Worm (Caenorhabditis elegans) whole organism, L4/young adult: Measurements from ENCODE around the gene scl-18.

Source experiments
- dao-5 ChIP-seq: sonication (generic microtip); optimal IDR thresholded peaks from 2 replicates; lab custom pipeline; 2016; ENCODE audit warnings: missing genotype, missing genetic modification characterization, moderate library complexity, missing compliant biosample characterization
- him-1 ChIP-seq: sonication (generic microtip); optimal IDR thresholded peaks from 2 replicates; lab custom pipeline; 2016; ENCODE audit warnings: missing genotype, missing genetic modification reagents, missing genetic modification characterization, missing compliant biosample characterization

DNA sequence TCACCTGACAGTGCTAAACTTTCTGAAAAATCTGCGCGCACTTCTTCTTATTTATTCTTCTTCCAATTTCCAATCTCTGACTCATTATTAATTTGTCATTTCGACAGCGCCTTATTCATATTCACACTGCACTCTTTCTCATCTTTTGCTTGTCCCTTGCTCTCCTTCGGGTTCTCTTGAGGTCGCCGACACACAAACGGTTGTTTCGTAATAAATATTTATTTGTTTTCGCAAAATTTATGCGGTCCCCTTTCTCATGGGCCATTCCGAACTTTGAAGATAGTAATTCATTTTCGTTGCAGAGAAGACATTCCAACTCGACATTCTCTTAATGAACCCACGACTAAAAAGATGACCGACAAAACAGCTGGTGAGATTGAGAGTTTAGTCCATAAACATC is 39.5 kb downstream of the scl-18 start, which contains the start of gene magi-1:
- TF ChIP-seq him-1 (tag; lab: Kevin White, UChicago) = no peak
- no peak for TF ChIP-seq dao-5 (tag; lab: Kevin White, UChicago)
